Worm (Caenorhabditis elegans): Measurements from ENCODE around the gene srv-27.
A peak's percentile ranks its signal among the peaks of the same experiment; 100 is the strongest.

srv-27 gene

DNA sequence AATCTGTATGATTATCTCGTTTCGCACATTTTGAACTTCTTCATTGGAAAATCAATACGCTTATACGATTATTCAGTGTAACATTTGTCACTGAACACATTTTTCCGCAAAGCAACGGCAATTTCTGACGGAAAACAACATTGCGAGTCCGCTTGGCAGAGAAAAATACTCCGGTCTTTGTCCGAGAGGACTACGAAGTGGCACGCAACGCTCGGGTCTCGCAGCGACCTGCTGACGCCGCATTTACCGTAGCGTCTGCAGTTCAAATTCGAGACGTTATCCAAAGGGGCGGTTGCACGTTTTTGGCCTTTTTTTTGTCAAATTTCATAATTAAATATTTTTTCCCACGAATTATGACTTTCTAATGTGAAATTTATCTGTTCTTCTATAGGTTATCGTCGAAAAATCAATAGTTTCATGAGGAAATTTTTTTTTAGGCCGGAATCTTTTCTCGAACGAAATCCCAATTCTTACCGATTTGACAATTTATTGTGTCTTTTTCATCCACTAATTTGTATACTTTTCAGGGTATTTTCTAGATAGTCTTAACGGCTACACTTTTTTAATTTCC lies 25.6 kb upstream of the srv-27 start, which contains the start of gene sqd-1 (continued):
- peak; percentile 98 for TF ChIP-seq sma-9 (GFP tag; optimal IDR thresholded peaks at IDR 0.05)
- TF ChIP-seq sma-9 (tag; optimal IDR thresholded peaks at IDR 0.05) = no peak
- TF ChIP-seq ztf-11 (tag; optimal IDR thresholded peaks at IDR 0.05) = no peak
- TF ChIP-seq alr-1 (tag; optimal IDR thresholded peaks at IDR 0.05) = no peak
- peak; percentile 78 for TF ChIP-seq zag-1 (tag; optimal IDR thresholded peaks at IDR 0.05)
- TF ChIP-seq sma-3 (GFP tag; optimal IDR thresholded peaks at IDR 0.05) = peak; percentile 97
- TF ChIP-seq ama-1 (optimal IDR thresholded peaks at IDR 0.05) = peak; percentile 60
- TF ChIP-seq snpc-4 (tag; optimal IDR thresholded peaks at IDR 0.05) = peak; percentile 84
- no peak for TF ChIP-seq elt-1 (tag; optimal IDR thresholded peaks at IDR 0.05)
- peak; percentile 67 for TF ChIP-seq blmp-1 (tag; optimal IDR thresholded peaks at IDR 0.05; ENCODE audit: insufficient read depth)
- TF ChIP-seq gmeb-1 (tag; optimal IDR thresholded peaks at IDR 0.05) = peak; percentile 95
- TF ChIP-seq F13H6.1 (tag; optimal IDR thresholded peaks at IDR 0.05) = peak; percentile 95
- peak; percentile 84 for TF ChIP-seq Y55F3AM.14 (GFP tag; optimal IDR thresholded peaks at IDR 0.05)
- no peak for TF ChIP-seq dmd-4 (tag; optimal IDR thresholded peaks at IDR 0.05)
- TF ChIP-seq ceh-16 (tag; optimal IDR thresholded peaks at IDR 0.05) = peak; percentile 94

DNA sequence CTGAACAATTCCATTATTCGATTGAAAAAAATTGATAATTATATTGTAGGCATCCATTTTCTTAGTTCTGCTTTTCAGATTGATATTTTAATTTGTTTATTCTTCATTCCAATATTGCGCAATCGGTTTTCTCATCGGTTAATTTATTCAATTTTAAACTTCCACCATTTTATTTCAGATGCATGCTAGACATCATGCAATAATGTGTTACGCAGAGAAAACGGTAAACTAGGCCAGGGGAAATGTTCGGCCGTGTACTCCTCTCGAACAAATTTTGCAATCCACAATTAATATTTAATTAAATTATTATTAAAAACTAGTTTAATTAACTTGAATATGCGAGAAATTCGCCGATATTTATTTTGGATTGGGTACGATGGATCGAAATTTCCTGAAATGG lies 23.5 kb upstream of the srv-27 start, which contains the start of gene Y73B6BL.29:
Gene Y73B6BL.29, plus strand, starts transcription at position 263 of the 400 bp plus-strand sequence.
- TF ChIP-seq nhr-25 (tag; optimal IDR thresholded peaks at IDR 0.05) = peak; percentile 94
- TF ChIP-seq lin-13 (GFP tag; optimal IDR thresholded peaks at IDR 0.05) = peak; percentile 90
- TF ChIP-seq lin-39 (tag; optimal IDR thresholded peaks at IDR 0.05) = no peak
- no peak for TF ChIP-seq nhr-237 (tag; optimal IDR thresholded peaks at IDR 0.05)
- TF ChIP-seq peb-1 (tag; optimal IDR thresholded peaks at IDR 0.05) = no peak
- TF ChIP-seq sem-4 (tag; optimal IDR thresholded peaks at IDR 0.05) = peak; percentile 80
- no peak for TF ChIP-seq nhr-129 (tag; optimal IDR thresholded peaks at IDR 0.05)
- TF ChIP-seq elt-1 (tag; optimal IDR thresholded peaks at IDR 0.05) = no peak
- TF ChIP-seq F13H6.1 (tag; optimal IDR thresholded peaks at IDR 0.05) = peak; percentile 89
- peak; percentile 94 for TF ChIP-seq nhr-6 (tag; optimal IDR thresholded peaks at IDR 0.05)
- TF ChIP-seq lin-11 (tag; optimal IDR thresholded peaks at IDR 0.05) = peak; percentile 73
- TF ChIP-seq ceh-82 (tag; optimal IDR thresholded peaks at IDR 0.05) = peak; percentile 8
- TF ChIP-seq aly-2 (tag; optimal IDR thresholded peaks at IDR 0.05) = no peak
- TF ChIP-seq nhr-21 (tag; optimal IDR thresholded peaks at IDR 0.05) = peak; percentile 86
- peak; percentile 94 for TF ChIP-seq sma-3 (GFP tag; optimal IDR thresholded peaks at IDR 0.05)
- TF ChIP-seq nhr-23 (tag; optimal IDR thresholded peaks at IDR 0.05) = no peak
- peak; percentile 71 for TF ChIP-seq R02D3.7 (tag; optimal IDR thresholded peaks at IDR 0.05)
- TF ChIP-seq ceh-16 (tag; optimal IDR thresholded peaks at IDR 0.05) = peak; percentile 69
- TF ChIP-seq C34F6.9 (tag; optimal IDR thresholded peaks at IDR 0.05) = peak; percentile 93
- TF ChIP-seq nhr-12 (tag; optimal IDR thresholded peaks at IDR 0.05) = no peak
- no peak for TF ChIP-seq nhr-10 (tag; optimal IDR thresholded peaks at IDR 0.05)
- peak; percentile 34 for TF ChIP-seq zag-1 (tag; optimal IDR thresholded peaks at IDR 0.05)
- TF ChIP-seq blmp-1 (tag; optimal IDR thresholded peaks at IDR 0.05; ENCODE audit: insufficient read depth) = peak; percentile 44
- peak; percentile 98 for TF ChIP-seq gmeb-1 (tag; optimal IDR thresholded peaks at IDR 0.05)
- peak; percentile 89 for TF ChIP-seq ZK546.5 (tag; optimal IDR thresholded peaks at IDR 0.05)
- TF ChIP-seq crh-2 (tag; optimal IDR thresholded peaks at IDR 0.05) = peak; percentile 95
- no peak for TF ChIP-seq nhr-11 (tag; optimal IDR thresholded peaks at IDR 0.05)
- TF ChIP-seq ztf-11 (tag; optimal IDR thresholded peaks at IDR 0.05) = no peak
- TF ChIP-seq nhr-77 (tag; optimal IDR thresholded peaks at IDR 0.05) = peak; percentile 42
- no peak for TF ChIP-seq unc-62 (GFP tag; optimal IDR thresholded peaks at IDR 0.05)
- peak; percentile 98 for TF ChIP-seq sma-9 (GFP tag; optimal IDR thresholded peaks at IDR 0.05)
- no peak for TF ChIP-seq sma-9 (tag; optimal IDR thresholded peaks at IDR 0.05)
- TF ChIP-seq snpc-4 (tag; optimal IDR thresholded peaks at IDR 0.05) = peak; percentile 81
- peak; percentile 88 to 95 for TF ChIP-seq lsy-2 (tag; optimal IDR thresholded peaks at IDR 0.05)
- peak; percentile 23 for TF ChIP-seq Y55F3AM.14 (GFP tag; optimal IDR thresholded peaks at IDR 0.05)
- TF ChIP-seq egl-27 (tag; optimal IDR thresholded peaks at IDR 0.05) = peak; percentile 84
- TF ChIP-seq dmd-4 (tag; optimal IDR thresholded peaks at IDR 0.05) = peak; percentile 32
- peak in 1 of 2 experiments; percentile 25 for TF ChIP-seq mdl-1 (tag; optimal IDR thresholded peaks at IDR 0.05)
- TF ChIP-seq unc-55 (GFP tag; optimal IDR thresholded peaks at IDR 0.05) = peak; percentile 98
- peak; percentile 66 for TF ChIP-seq mab-5 (tag; optimal IDR thresholded peaks at IDR 0.05)
- no peak for TF ChIP-seq ztf-1 (GFP tag; conservative IDR thresholded peaks at IDR 0.05)
- no peak for TF ChIP-seq skn-1 (tag; optimal IDR thresholded peaks at IDR 0.05)
- peak; percentile 38 for TF ChIP-seq ama-1 (optimal IDR thresholded peaks at IDR 0.05)
- peak; percentile 57 for TF ChIP-seq fos-1 (tag; optimal IDR thresholded peaks at IDR 0.05)
- TF ChIP-seq ztf-4 (tag; optimal IDR thresholded peaks at IDR 0.05) = peak; percentile 88
